Worm (Caenorhabditis elegans) whole organism, L3 larva: ENCODE results near the gene BE0003N10.6.

Experiments
- daf-12 ChIP-seq: fragments of 150-350 bp; optimal IDR thresholded peaks from 2 replicates; lab custom pipeline; 2014; ENCODE audit warnings: missing biosample characterization, missing genetic modification reagents, missing genetic modification characterization
- elt-1 ChIP-seq: fragments of 150-350 bp; optimal IDR thresholded peaks from 2 replicates; lab custom pipeline; 2014; ENCODE audit warnings: missing biosample characterization, missing genetic modification characterization
- fos-1 ChIP-seq: fragments of 150-350 bp; optimal IDR thresholded peaks from 2 replicates; lab custom pipeline; 2014; ENCODE audit warnings: missing biosample characterization, missing genetic modification characterization
- mdl-1 ChIP-seq: fragments of 150-350 bp; optimal IDR thresholded peaks from 2 replicates; lab custom pipeline; 2014; ENCODE audit warnings: missing biosample characterization, missing genetic modification characterization
- nhr-12 ChIP-seq: fragments of 150-350 bp; optimal IDR thresholded peaks from 2 replicates; lab custom pipeline; 2014; ENCODE audit warnings: missing biosample characterization, missing genetic modification characterization
- nhr-23 ChIP-seq: fragments of 150-350 bp; optimal IDR thresholded peaks from 2 replicates; lab custom pipeline; 2014; ENCODE audit warnings: missing biosample characterization, missing genetic modification reagents, missing genetic modification characterization
- nhr-77 ChIP-seq: fragments of 150-350 bp; optimal IDR thresholded peaks from 2 replicates; lab custom pipeline; 2014; ENCODE audit warnings: missing biosample characterization, missing genetic modification characterization
- zag-1 ChIP-seq: fragments of 150-350 bp; optimal IDR thresholded peaks from 2 replicates; lab custom pipeline; 2014; ENCODE audit warnings: missing biosample characterization, missing genetic modification characterization

- no peak for TF ChIP-seq elt-1 (tag; lab: Kevin White, UChicago)
- no peak for TF ChIP-seq mdl-1 (tag; lab: Kevin White, UChicago)
- no peak for TF ChIP-seq nhr-12
- TF ChIP-seq nhr-77 (tag; lab: Kevin White, UChicago): no peak
- no peak for TF ChIP-seq zag-1
- TF ChIP-seq fos-1: no peak
- no peak for TF ChIP-seq daf-12 (tag; lab: Kevin White, UChicago)
- no peak for TF ChIP-seq nhr-23 (tag; lab: Kevin White, UChicago)
Measured at ce11 chrIII:1058881-1059280, 980 bp downstream of the BE0003N10.6 start.
